Worm (Caenorhabditis elegans) whole organism, midembryonic: ENCODE measurements around the gene srlf-20.

Experiments
- T22C8.4 ChIP-seq: fragments of 200-800 bp; sonication (Bioruptor generic); IDR thresholded peaks from 2 replicates; pipeline ENCODE4 v1.3.6; 2022; ENCODE audit warnings: missing genetic modification characterization, missing compliant biosample characterization
- cog-1 ChIP-seq: sonication (generic microtip); optimal IDR thresholded peaks from 2 replicates; lab custom pipeline; 2016; ENCODE audit warnings: missing genetic modification characterization, missing compliant biosample characterization
- flt-1 ChIP-seq: fragments of 200-800 bp; sonication (Bioruptor generic); IDR thresholded peaks from 2 replicates; pipeline ENCODE4 v1.3.6; 2022; ENCODE audit warnings: missing genetic modification characterization, missing compliant biosample characterization
- klf-2 ChIP-seq: fragments of 200-800 bp; sonication (Bioruptor generic); conservative IDR thresholded peaks from 2 replicates; pipeline ENCODE4 v1.3.6; 2022; ENCODE audit warnings: missing genetic modification reagents, missing genetic modification characterization, missing compliant biosample characterization
- ref-1 ChIP-seq: fragments of 200-800 bp; sonication (Bioruptor generic); conservative IDR thresholded peaks from 2 replicates; pipeline ENCODE4 v1.3.6; 2022; ENCODE audit warnings: missing genetic modification reagents, missing genetic modification characterization, missing compliant biosample characterization
- tab-1 ChIP-seq: fragments of 200-800 bp; sonication (Bioruptor generic); IDR thresholded peaks from 2 replicates; pipeline ENCODE4 v1.3.6; 2022; ENCODE audit warnings: missing genetic modification characterization, missing compliant biosample characterization
- ztf-23 ChIP-seq: fragments of 200-800 bp; sonication (Bioruptor generic); IDR thresholded peaks from 2 replicates; pipeline ENCODE4 v1.3.6; 2022; ENCODE audit warnings: missing genetic modification reagents, missing genetic modification characterization, missing compliant biosample characterization

DNA sequence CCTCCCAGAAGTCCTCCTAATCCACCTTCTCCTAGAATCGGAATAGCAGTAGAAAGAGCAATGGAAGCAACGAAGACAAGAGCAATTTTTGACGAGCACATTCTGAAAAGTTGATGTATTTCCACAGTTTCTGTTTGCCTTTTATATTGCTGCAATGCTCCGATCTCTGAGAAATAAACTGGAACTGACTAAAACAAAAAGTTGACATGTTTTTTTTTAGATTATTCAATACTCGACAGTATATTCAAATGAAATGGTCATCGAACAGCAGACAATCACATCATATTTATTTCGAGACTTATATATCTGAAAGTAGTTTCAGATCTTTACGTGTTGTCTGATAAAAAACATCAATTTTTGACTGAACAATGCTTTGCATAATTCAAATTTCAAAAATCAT, 3.3 kb upstream of the srlf-20 start, which contains the start of gene srlf-21:
- TF ChIP-seq cog-1, result no peak
- TF ChIP-seq ztf-23 (GFP tag; lab: Robert Waterston, UW), result no peak
- TF ChIP-seq tab-1, result no peak
- no peak for TF ChIP-seq flt-1
- TF ChIP-seq ref-1, result no peak
- TF ChIP-seq klf-2 (GFP tag; lab: Robert Waterston, UW), result no peak
- no peak for TF ChIP-seq T22C8.4 (GFP tag; lab: Robert Waterston, UW)
